Worm (Caenorhabditis elegans) whole organism, L4/young adult: ENCODE measurements around the gene aakb-1.

ENCODE experiments used
- W03F9.2 ChIP-seq: fragments of 150-350 bp; optimal IDR thresholded peaks from 2 replicates; lab custom pipeline; 2014; ENCODE audit warnings: missing biosample characterization, missing genetic modification characterization
- dao-5 ChIP-seq: sonication (generic microtip); optimal IDR thresholded peaks from 2 replicates; lab custom pipeline; 2016; ENCODE audit warnings: missing genotype, missing genetic modification characterization, moderate library complexity, missing compliant biosample characterization
- him-1 ChIP-seq: sonication (generic microtip); optimal IDR thresholded peaks from 2 replicates; lab custom pipeline; 2016; ENCODE audit warnings: missing genotype, missing genetic modification reagents, missing genetic modification characterization, missing compliant biosample characterization

- TF ChIP-seq him-1 (tag; lab: Kevin White, UChicago): no peak
- TF ChIP-seq dao-5: no peak
- TF ChIP-seq W03F9.2: no peak
These were observed 49.0 kb upstream of the aakb-1 start, which contains the start of gene K02D3.1 for ce11 chrX:13706607-13707006.
